Fruit fly (Drosophila melanogaster) whole organism, wandering third instar larva: ENCODE data around the gene comm3.
A peak's percentile ranks its signal among the peaks of the same experiment; 100 is the strongest.

ENCODE experiments used
- CG9705 ChIP-seq: fragments of 200-800 bp; sonication (Bioruptor generic); optimal IDR thresholded peaks from 2 replicates; lab custom pipeline; 2018; ENCODE audit warnings: missing biosample characterization, mild to moderate bottlenecking, missing genetic modification characterization
- Dfd ChIP-seq: fragments of >200 bp; optimal IDR thresholded peaks from 2 replicates; lab custom pipeline; 2017; ENCODE audit warnings: missing biosample characterization, missing genetic modification characterization
- Dif ChIP-seq: fragments of 200-275, 200-300 bp; sonication (Bioruptor generic); optimal IDR thresholded peaks from 2 replicates; lab custom pipeline; 2018; ENCODE audit warnings: missing biosample characterization, missing genetic modification characterization; ENCODE audit not compliant: partially characterized antibody
- HLH106 ChIP-seq: fragments of 200-800 bp; optimal IDR thresholded peaks from 3 replicates; lab custom pipeline; 2019; ENCODE audit warnings: missing biosample characterization, mild to moderate bottlenecking, missing genetic modification characterization, moderate library complexity
- Hnf4 ChIP-seq: fragments of 200-800 bp; sonication (Bioruptor generic); optimal IDR thresholded peaks from 2 replicates; lab custom pipeline; 2016; ENCODE audit warnings: missing biosample characterization, mild to moderate bottlenecking, missing genetic modification characterization
- Hr78 ChIP-seq: fragments of >200 bp; optimal IDR thresholded peaks from 2 replicates; lab custom pipeline; 2017; ENCODE audit warnings: missing biosample characterization, missing genetic modification characterization
- Hr83 ChIP-seq: fragments of 200-300 bp; sonication (Bioruptor generic); optimal IDR thresholded peaks from 2 replicates; lab custom pipeline; 2016; ENCODE audit warnings: missing biosample characterization, mild to moderate bottlenecking, missing genetic modification characterization, moderate library complexity; ENCODE audit not compliant: poor library complexity, severe bottlenecking
- Jra ChIP-seq: sonication (Bioruptor generic); optimal IDR thresholded peaks from 2 replicates; lab custom pipeline; 2016; ENCODE audit warnings: missing biosample characterization, missing genetic modification characterization
- Mio ChIP-seq: sonication (Bioruptor generic); optimal IDR thresholded peaks from 2 replicates; lab custom pipeline; 2016; ENCODE audit warnings: missing biosample characterization, missing genetic modification characterization
- N ChIP-seq: fragments of >200 bp; optimal IDR thresholded peaks from 2 replicates; lab custom pipeline; 2018; ENCODE audit warnings: missing biosample characterization, missing external identifiers, missing genetic modification characterization
- OdsH ChIP-seq: fragments of 200-800 bp; sonication (Bioruptor generic); optimal IDR thresholded peaks from 2 replicates; lab custom pipeline; 2016; ENCODE audit warnings: missing biosample characterization, mild to moderate bottlenecking, missing genetic modification characterization
- Rel ChIP-seq, 2 experiments: fragments of 200-800 bp; sonication (Bioruptor generic) in 1 of 2; optimal IDR thresholded peaks; 2 replicates in 1 of 2; 3 replicates in 1 of 2; lab custom pipeline; 2016 to 2019; ENCODE audit warnings: mild to moderate bottlenecking in 2 of 2, missing biosample characterization in 2 of 2, missing genetic modification characterization in 2 of 2, moderate library complexity in 1 of 2
- Sp1 ChIP-seq: fragments of 200-800 bp; sonication (Bioruptor generic); optimal IDR thresholded peaks from 3 replicates; lab custom pipeline; 2019; ENCODE audit warnings: missing biosample characterization, mild to moderate bottlenecking, missing genetic modification characterization, moderate library complexity
- Vsx2 ChIP-seq: fragments of 200-300, 225-300 bp; sonication (Bioruptor generic); optimal IDR thresholded peaks from 2 replicates; lab custom pipeline; 2018; ENCODE audit warnings: missing biosample characterization, missing genetic modification characterization; ENCODE audit not compliant: partially characterized antibody
- br ChIP-seq: fragments of 200-800 bp; sonication (Bioruptor generic); optimal IDR thresholded peaks from 2 replicates; lab custom pipeline; 2016; ENCODE audit warnings: missing biosample characterization, missing genetic modification characterization
- brk ChIP-seq: fragments of 200-800 bp; sonication (Bioruptor generic); optimal IDR thresholded peaks from 2 replicates; lab custom pipeline; 2016; ENCODE audit warnings: missing biosample characterization, mild to moderate bottlenecking, missing genetic modification characterization
- dl ChIP-seq, 2 experiments: fragments of 175-275, 200-275 bp in 1 of 2; fragments of 200-275 bp in 1 of 2; sonication (Bioruptor generic); optimal IDR thresholded peaks; lab custom pipeline; 2018; ENCODE audit warnings: mild to moderate bottlenecking in 2 of 2, missing biosample characterization in 2 of 2, missing genetic modification characterization in 2 of 2, moderate library complexity in 2 of 2; ENCODE audit not compliant: partially characterized antibody in 2 of 2, insufficient read depth in 1 of 2
- dsf ChIP-seq: sonication (Bioruptor generic); optimal IDR thresholded peaks from 2 replicates; lab custom pipeline; 2016; ENCODE audit warnings: missing biosample characterization, missing genetic modification characterization, borderline replicate concordance
- ey ChIP-seq: fragments of 200-800 bp; sonication (Bioruptor generic); optimal IDR thresholded peaks from 2 replicates; lab custom pipeline; 2016; ENCODE audit warnings: missing biosample characterization, missing genetic modification characterization
- foxo ChIP-seq, 2 experiments: fragments of 200-800 bp; sonication (Bioruptor generic); optimal IDR thresholded peaks; 2 replicates in 1 of 2; 3 replicates in 1 of 2; lab custom pipeline; 2016 to 2017; ENCODE audit warnings: missing biosample characterization in 2 of 2, missing genetic modification characterization in 2 of 2
- fru ChIP-seq: fragments of 200-800 bp; sonication (Bioruptor generic); optimal IDR thresholded peaks from 3 replicates; lab custom pipeline; 2016; ENCODE audit warnings: missing biosample characterization, mild to moderate bottlenecking, missing genetic modification characterization
- h ChIP-seq: fragments of 200-800 bp; sonication (Bioruptor generic); optimal IDR thresholded peaks from 3 replicates; lab custom pipeline; 2016; ENCODE audit warnings: missing biosample characterization, mild to moderate bottlenecking, missing genetic modification characterization
- jim ChIP-seq: fragments of 175-275, 200-325 bp; sonication (Bioruptor generic); optimal IDR thresholded peaks from 2 replicates; lab custom pipeline; 2016; ENCODE audit warnings: missing biosample characterization, mild to moderate bottlenecking, missing genetic modification characterization
- lola ChIP-seq: fragments of >200 bp; optimal IDR thresholded peaks from 2 replicates; lab custom pipeline; 2017; ENCODE audit warnings: missing biosample characterization, missing genetic modification characterization
- pan ChIP-seq: fragments of >200 bp; optimal IDR thresholded peaks from 2 replicates; lab custom pipeline; 2017
- psq ChIP-seq: fragments of 200-800 bp; sonication (Bioruptor generic); optimal IDR thresholded peaks from 3 replicates; lab custom pipeline; 2017; ENCODE audit warnings: missing biosample characterization, mild to moderate bottlenecking, missing genetic modification characterization, moderate library complexity
- rgr ChIP-seq: fragments of 200-800 bp; sonication (Bioruptor generic); optimal IDR thresholded peaks from 3 replicates; lab custom pipeline; 2016; ENCODE audit warnings: missing biosample characterization, mild to moderate bottlenecking, missing genetic modification characterization
- sage ChIP-seq: fragments of 200-800 bp; sonication (Bioruptor generic); optimal IDR thresholded peaks from 2 replicates; lab custom pipeline; 2016; ENCODE audit warnings: missing biosample characterization, mild to moderate bottlenecking, missing genetic modification characterization
- sv ChIP-seq: fragments of 200-800 bp; sonication (Bioruptor generic); optimal IDR thresholded peaks from 3 replicates; lab custom pipeline; 2016; ENCODE audit warnings: missing biosample characterization, missing genetic modification characterization
- tai ChIP-seq: sonication (Bioruptor generic); optimal IDR thresholded peaks from 2 replicates; lab custom pipeline; 2016; ENCODE audit warnings: missing biosample characterization, missing genetic modification characterization
- usp ChIP-seq: fragments of >200 bp; optimal IDR thresholded peaks from 2 replicates; lab custom pipeline; 2017; ENCODE audit warnings: missing biosample characterization, missing genetic modification characterization
- woc ChIP-seq: sonication (Bioruptor generic); optimal IDR thresholded peaks from 2 replicates; lab custom pipeline; 2016; ENCODE audit warnings: missing biosample characterization, mild to moderate bottlenecking, missing genetic modification characterization

Gene comm3

DNA sequence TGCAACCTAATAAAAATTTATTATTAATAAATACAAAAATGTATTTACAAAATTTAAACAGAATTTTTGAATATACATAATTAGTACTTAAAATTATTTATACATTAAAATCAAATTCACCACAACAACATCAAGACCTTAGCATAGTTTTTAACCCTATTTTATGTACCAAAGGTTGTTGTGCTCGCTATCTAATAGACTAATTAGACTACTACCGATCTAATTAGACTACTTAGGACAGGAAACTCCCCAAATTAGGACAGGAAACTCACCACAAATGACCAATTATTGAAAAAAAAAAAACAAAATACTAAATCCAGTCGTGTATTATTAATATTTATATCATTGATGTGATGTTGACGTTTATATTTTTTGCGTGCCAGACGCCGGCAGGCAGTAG lies 10.6 kb downstream of the comm3 start:
- TF ChIP-seq Vsx2 (GFP tag; lab: Kevin White, UChicago) (no peak), foxo (GFP tag; optimal IDR thresholded peaks at IDR 0.05; lab: Kevin White, UChicago) (no peak), tai (no peak), pan (no peak), ey (GFP tag; lab: Kevin White, UChicago) (no peak), brk (GFP tag; lab: Kevin White, UChicago) (no peak), Dif (GFP tag; lab: Kevin White, UChicago) (no peak), Hnf4 (GFP tag; lab: Kevin White, UChicago) (no peak), Jra (no peak)
- TF ChIP-seq, all 38 proteins: peak for 0

DNA sequence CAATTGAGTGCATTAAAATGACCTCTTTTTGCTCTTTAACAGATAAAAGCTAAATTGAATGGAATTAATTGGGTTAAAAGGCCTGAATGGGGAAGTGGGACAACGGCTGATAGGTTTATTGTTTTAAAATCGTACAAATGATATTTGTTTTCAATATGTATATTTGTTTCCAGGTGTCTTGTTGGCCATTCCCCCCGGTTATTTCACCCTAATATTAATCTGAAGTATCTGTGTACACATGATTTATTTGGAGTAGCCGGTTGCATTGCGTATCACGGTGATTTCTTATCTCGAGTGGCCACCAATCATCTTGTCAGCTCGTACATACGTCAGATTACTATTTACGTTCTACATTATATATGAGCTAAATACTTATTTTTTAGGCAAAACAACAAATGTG lies 11.2 kb downstream of the comm3 start:
- TF ChIP-seq sage (no peak), h (GFP tag; lab: Kevin White, UChicago) (peak; percentile 26)
- TF ChIP-seq, all 38 proteins: peak for 1

DNA sequence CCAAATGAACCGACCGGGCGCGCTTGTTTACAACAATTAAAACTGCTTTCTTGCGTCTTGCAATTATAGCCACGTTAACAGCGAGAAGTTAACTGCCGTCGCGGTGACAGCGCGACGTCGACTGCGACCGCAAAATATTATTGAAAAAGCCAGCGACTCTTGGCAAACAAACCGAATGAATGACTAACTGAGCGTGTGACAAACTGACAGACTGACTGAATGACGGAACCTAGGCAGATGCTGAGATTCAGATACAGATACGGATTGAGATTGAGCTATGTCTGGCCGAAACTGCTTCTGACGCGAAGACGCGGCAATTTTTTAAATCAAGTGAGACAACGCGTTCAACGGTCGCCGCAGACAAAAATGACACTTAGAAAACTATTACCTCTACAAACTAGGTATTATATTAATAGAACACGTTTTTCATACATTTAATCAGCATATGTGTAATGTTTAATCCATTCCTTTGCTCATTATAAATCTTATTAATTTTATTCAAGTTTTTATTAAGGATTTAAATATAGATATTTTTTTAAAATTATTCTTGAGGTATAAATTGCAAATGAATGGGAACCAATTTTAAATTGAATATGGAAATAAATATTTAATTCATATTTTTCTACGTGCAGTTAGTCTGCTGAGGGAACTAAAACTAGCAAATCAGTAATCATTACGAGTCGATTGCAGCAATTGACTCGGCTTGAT lies 13.0 kb downstream of the comm3 start:
- TF ChIP-seq Dif (GFP tag; lab: Kevin White, UChicago) (no peak), pan (no peak), dl (GFP tag; optimal IDR thresholded peaks at IDR 0.05; lab: Kevin White, UChicago; ENCODE audit: insufficient read depth in 1 of 2, partially characterized antibody in 2 of 2) (no peak), sv (GFP tag; lab: Kevin White, UChicago) (no peak), lola (GFP tag; lab: Kevin White, UChicago) (no peak), dsf (GFP tag; lab: Kevin White, UChicago) (no peak), foxo (GFP tag; optimal IDR thresholded peaks at IDR 0.05; lab: Kevin White, UChicago) (no peak), OdsH (GFP tag; lab: Kevin White, UChicago) (no peak)

DNA sequence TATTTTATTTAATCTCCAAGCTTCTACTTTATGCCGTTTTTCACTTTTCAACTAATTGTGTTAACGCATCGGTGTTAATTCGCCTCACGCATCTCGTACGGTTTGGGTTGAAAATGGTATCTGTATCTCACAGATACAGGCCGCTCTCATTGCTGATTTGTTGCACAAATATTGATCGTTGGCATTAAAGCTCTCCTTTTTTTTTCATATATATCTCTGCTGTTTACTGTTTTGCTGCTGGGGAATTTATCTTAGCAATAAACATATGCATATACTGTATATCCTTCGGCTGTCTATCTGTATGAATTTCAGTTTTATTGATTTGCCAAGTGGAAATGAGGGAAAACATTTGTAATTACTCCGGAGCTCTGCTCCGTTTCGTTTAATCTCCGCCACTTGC lies 14.9 kb downstream of the comm3 start:
- TF ChIP-seq sage (no peak), rgr (GFP tag; lab: Kevin White, UChicago) (peak; percentile 14), dl (GFP tag; optimal IDR thresholded peaks at IDR 0.05; lab: Kevin White, UChicago; ENCODE audit: insufficient read depth in 1 of 2, partially characterized antibody in 2 of 2) (no peak), Sp1 (GFP tag; lab: Kevin White, UChicago) (peak; percentile 13), brk (GFP tag; lab: Kevin White, UChicago) (no peak), N (no peak), HLH106 (tag; lab: Kevin White, UChicago) (no peak), usp (no peak), Vsx2 (GFP tag; lab: Kevin White, UChicago) (no peak), Mio (no peak), tai (no peak), Dfd (GFP tag; lab: Kevin White, UChicago) (no peak), br (GFP tag; lab: Kevin White, UChicago) (peak; percentile 32), Rel (GFP tag; optimal IDR thresholded peaks at IDR 0.05; lab: Kevin White, UChicago) (no peak), Rel (tag; optimal IDR thresholded peaks at IDR 0.05; lab: Kevin White, UChicago) (no peak)

DNA sequence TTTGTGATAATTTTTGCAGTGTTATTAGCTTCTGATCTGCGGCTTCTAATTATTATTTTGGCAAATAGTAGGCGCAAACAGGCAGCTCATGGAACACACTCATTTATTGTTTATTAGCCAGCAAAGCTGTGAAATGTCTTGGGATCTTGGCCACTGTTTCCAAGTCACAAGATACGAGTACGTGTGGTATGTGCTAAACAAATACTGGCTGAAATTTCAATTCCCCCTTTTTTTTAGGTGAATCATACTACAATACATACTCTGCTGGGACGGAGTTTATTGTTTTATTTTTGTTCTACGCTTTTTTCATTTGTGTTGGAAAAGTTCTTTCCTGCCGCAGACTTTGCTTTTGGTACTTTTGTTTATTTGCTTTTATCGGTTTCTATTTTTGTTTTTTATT lies 16.5 kb downstream of the comm3 start:
- TF ChIP-seq Rel (GFP tag; optimal IDR thresholded peaks at IDR 0.05; lab: Kevin White, UChicago): no peak
- TF ChIP-seq Rel (tag; optimal IDR thresholded peaks at IDR 0.05; lab: Kevin White, UChicago): peak; percentile 33
- TF ChIP-seq fru (GFP tag; lab: Kevin White, UChicago): no peak

DNA sequence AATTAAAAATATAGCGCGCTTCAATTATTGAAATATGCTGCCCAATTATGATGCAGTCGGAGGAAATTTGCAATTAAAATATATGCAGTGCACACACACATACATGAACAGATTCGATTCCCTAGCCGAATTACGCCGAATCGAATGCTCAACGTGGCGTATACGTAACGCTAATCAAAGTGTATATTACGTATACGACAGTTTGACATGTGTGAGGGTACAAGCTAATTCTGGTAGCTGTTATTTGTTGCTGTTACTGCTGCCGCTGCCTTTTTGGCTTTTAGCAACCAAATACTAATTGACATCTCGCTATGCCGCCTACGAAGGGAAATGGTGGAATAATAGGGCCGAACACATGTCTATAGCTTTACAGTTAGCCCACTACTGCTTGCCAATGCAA lies 20.3 kb downstream of the comm3 start:
- TF ChIP-seq Hr83 (GFP tag; lab: Kevin White, UChicago) (no peak), jim (GFP tag; lab: Kevin White, UChicago) (no peak), sv (GFP tag; lab: Kevin White, UChicago) (no peak), usp (no peak), psq (GFP tag; lab: Kevin White, UChicago) (no peak), br (GFP tag; lab: Kevin White, UChicago) (no peak), CG9705 (GFP tag; lab: Kevin White, UChicago) (no peak), dsf (GFP tag; lab: Kevin White, UChicago) (no peak), OdsH (GFP tag; lab: Kevin White, UChicago) (no peak), woc (no peak), Hr78 (no peak), Vsx2 (GFP tag; lab: Kevin White, UChicago) (no peak), pan (no peak), sage (no peak), ey (GFP tag; lab: Kevin White, UChicago) (no peak)
- TF ChIP-seq, all 38 proteins: peak for 0
